Worm (Caenorhabditis elegans): ENCODE results near the gene Y116A8C.38.

DNA sequence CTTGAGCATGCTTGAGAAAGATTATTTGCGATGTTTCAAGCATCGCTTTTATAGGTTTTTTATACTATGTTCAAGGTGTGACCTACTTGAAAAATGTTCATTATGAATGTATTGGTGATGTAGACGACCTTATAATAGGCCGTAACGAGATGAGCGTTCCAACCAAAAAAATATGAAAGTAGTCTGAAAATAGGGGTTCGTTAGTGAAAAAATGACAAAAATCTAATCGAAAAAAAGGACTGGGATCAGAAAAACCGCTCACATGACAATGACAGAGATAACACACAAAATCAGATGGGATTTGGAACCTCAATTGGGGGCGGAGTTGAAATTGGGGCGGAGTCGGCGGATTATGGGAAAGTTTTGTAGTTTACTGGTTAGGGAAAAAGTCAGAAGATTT, 19.5 kb downstream of the Y116A8C.38 start, which contains the start of gene Y116A8C.40:
- no peak for TF ChIP-seq rnt-1 (tag; optimal IDR thresholded peaks at IDR 0.05)
- no peak for TF ChIP-seq ama-1 (optimal IDR thresholded peaks at IDR 0.05)
- TF ChIP-seq pag-3 (tag; optimal IDR thresholded peaks at IDR 0.05; ENCODE audit: borderline replicate concordance): no peak
- TF ChIP-seq pros-1 (tag; optimal IDR thresholded peaks at IDR 0.05): no peak
- TF ChIP-seq ceh-31 (tag; optimal IDR thresholded peaks at IDR 0.05): no peak
- no peak for TF ChIP-seq tbx-7 (tag; optimal IDR thresholded peaks at IDR 0.05)
- TF ChIP-seq syd-9 (tag; optimal IDR thresholded peaks at IDR 0.05): no peak
- TF ChIP-seq fkh-10 (GFP tag; optimal IDR thresholded peaks at IDR 0.05): no peak
